Fruit fly (Drosophila melanogaster) whole organism, embryonic: Measurements from ENCODE around the gene Nlg4.

Experiments
- ATbp ChIP-seq: fragments of 200-800 bp; sonication (Bioruptor generic); optimal IDR thresholded peaks from 2 replicates; lab custom pipeline; 2017; ENCODE audit warnings: missing biosample characterization, mild to moderate bottlenecking, missing genetic modification characterization, missing genetic modification reagents
- Antp ChIP-seq: fragments of 200-800 bp; sonication (Bioruptor generic); optimal IDR thresholded peaks from 3 replicates; lab custom pipeline; 2016; ENCODE audit warnings: missing biosample characterization, missing genetic modification characterization
- Asciz ChIP-seq: fragments of 200-800 bp; sonication (Bioruptor generic); optimal IDR thresholded peaks from 2 replicates; lab custom pipeline; 2017; ENCODE audit warnings: missing biosample characterization, mild to moderate bottlenecking, missing genetic modification characterization, missing genetic modification reagents
- B-H1 ChIP-seq: fragments of 200-800 bp; sonication (Bioruptor generic); IDR thresholded peaks from 3 replicates; pipeline ENCODE4 v1.3.6; 2022; ENCODE audit warnings: missing biosample characterization, missing genetic modification characterization
- Bgb ChIP-seq: fragments of 200-800 bp; sonication (Bioruptor generic); IDR thresholded peaks from 2 replicates; pipeline ENCODE4 v1.3.6; 2022; ENCODE audit warnings: missing biosample characterization, missing genetic modification characterization; ENCODE audit not compliant: partially characterized antibody
- CG10209 ChIP-seq: fragments of 200-800 bp; sonication (Bioruptor generic); optimal IDR thresholded peaks from 3 replicates; lab custom pipeline; 2017; ENCODE audit warnings: missing biosample characterization, mild to moderate bottlenecking, missing genetic modification characterization, missing genetic modification reagents
- CG10543 ChIP-seq: fragments of 200-800 bp; sonication (Bioruptor generic); optimal IDR thresholded peaks from 3 replicates; lab custom pipeline; 2017; ENCODE audit warnings: missing biosample characterization, mild to moderate bottlenecking, missing genetic modification characterization, moderate library complexity
- CG11723 ChIP-seq: fragments of 200-800 bp; sonication (Bioruptor generic); optimal IDR thresholded peaks from 2 replicates; lab custom pipeline; 2017; ENCODE audit warnings: missing biosample characterization, mild to moderate bottlenecking, missing genetic modification characterization
- CG13123 ChIP-seq: fragments of 200-800 bp; sonication (Bioruptor generic); optimal IDR thresholded peaks from 2 replicates; lab custom pipeline; 2016; ENCODE audit warnings: missing biosample characterization, missing genetic modification characterization
- CG13287 ChIP-seq: fragments of 200-800 bp; sonication (Bioruptor generic); IDR thresholded peaks from 2 replicates; pipeline ENCODE4 v1.3.6; 2022; ENCODE audit warnings: missing biosample characterization, missing genetic modification characterization; ENCODE audit not compliant: partially characterized antibody
- CG13894 ChIP-seq: fragments of 200-800 bp; sonication (Bioruptor generic); optimal IDR thresholded peaks from 3 replicates; lab custom pipeline; 2018; ENCODE audit warnings: missing biosample characterization, mild to moderate bottlenecking, missing genetic modification characterization, moderate library complexity
- CG1529 ChIP-seq: fragments of 200-800 bp; sonication (Bioruptor generic); optimal IDR thresholded peaks from 3 replicates; lab custom pipeline; 2018; ENCODE audit warnings: missing biosample characterization, missing genetic modification characterization
- CG17359 ChIP-seq: fragments of 200-800 bp; sonication (Bioruptor generic); optimal IDR thresholded peaks from 3 replicates; lab custom pipeline; 2018; ENCODE audit warnings: missing biosample characterization, mild to moderate bottlenecking, missing genetic modification characterization, moderate library complexity
- CG1832 ChIP-seq: fragments of 200-800 bp; sonication (Bioruptor generic); optimal IDR thresholded peaks from 2 replicates; lab custom pipeline; 2017; ENCODE audit warnings: missing biosample characterization, mild to moderate bottlenecking, missing genetic modification characterization, inconsistent platforms
- CG31224 ChIP-seq: fragments of 200-800 bp; sonication (Bioruptor generic); IDR thresholded peaks from 2 replicates; pipeline ENCODE4 v1.3.6; 2022; ENCODE audit warnings: missing biosample characterization, missing genetic modification characterization
- CG3407 ChIP-seq: fragments of 200-800 bp; sonication (Bioruptor generic); optimal IDR thresholded peaks from 2 replicates; lab custom pipeline; 2018; ENCODE audit warnings: missing biosample characterization, mild to moderate bottlenecking, missing genetic modification characterization
- CG9437 ChIP-seq: fragments of 200-800 bp; sonication (Bioruptor generic); optimal IDR thresholded peaks from 2 replicates; lab custom pipeline; 2018; ENCODE audit warnings: missing biosample characterization, mild to moderate bottlenecking, missing genetic modification characterization
- CG9932 ChIP-seq: fragments of 200-800 bp; sonication (Bioruptor generic); IDR thresholded peaks from 2 replicates; pipeline ENCODE4 v1.3.6; 2022; ENCODE audit warnings: missing biosample characterization, missing genetic modification characterization
- CrebB ChIP-seq: fragments of 200-800 bp; sonication (Bioruptor generic); optimal IDR thresholded peaks from 3 replicates; lab custom pipeline; 2018; ENCODE audit warnings: missing biosample characterization, mild to moderate bottlenecking, missing genetic modification characterization
- Dll ChIP-seq: fragments of 200-800 bp; sonication (Bioruptor generic); IDR thresholded peaks from 4 replicates; pipeline ENCODE4 v1.3.6; 2022; ENCODE audit warnings: missing biosample characterization, missing genetic modification characterization; ENCODE audit not compliant: partially characterized antibody
- HmgD ChIP-seq: fragments of 200-800 bp; sonication (Bioruptor generic); optimal IDR thresholded peaks from 3 replicates; lab custom pipeline; 2016; ENCODE audit warnings: missing biosample characterization, missing genetic modification characterization
- Kr ChIP-seq: fragments of 200-800 bp; sonication (Bioruptor generic); optimal IDR thresholded peaks from 2 replicates; lab custom pipeline; 2017; ENCODE audit warnings: missing biosample characterization, mild to moderate bottlenecking, missing genetic modification characterization
- Lhr ChIP-seq: fragments of 200-800 bp; sonication (Bioruptor generic); optimal IDR thresholded peaks from 3 replicates; lab custom pipeline; 2017; ENCODE audit warnings: mild to moderate bottlenecking, missing biosample characterization, missing genetic modification reagents, missing genetic modification characterization
- Med ChIP-seq: fragments of 200-800 bp; sonication (Bioruptor generic); peaks from one replicate; lab custom pipeline; 2016; ENCODE audit warnings: missing biosample characterization, missing genetic modification characterization, mild to moderate bottlenecking, inconsistent platforms, moderate library complexity
- Myb ChIP-seq: fragments of 200-800 bp; sonication (Bioruptor generic); optimal IDR thresholded peaks from 2 replicates; lab custom pipeline; 2016; ENCODE audit warnings: missing biosample characterization, missing genetic modification characterization
- Optix ChIP-seq: fragments of 200-800 bp; sonication (Bioruptor generic); IDR thresholded peaks from 3 replicates; pipeline ENCODE4 v1.3.6; 2022; ENCODE audit warnings: missing biosample characterization, missing genetic modification characterization
- Ravus ChIP-seq: fragments of 200-800 bp; sonication (Bioruptor generic); IDR thresholded peaks from 2 replicates; pipeline ENCODE4 v1.3.6; 2022; ENCODE audit warnings: missing biosample characterization, missing genetic modification characterization
- Sry-β ChIP-seq: fragments of 200-800 bp; sonication (Bioruptor generic); optimal IDR thresholded peaks from 2 replicates; lab custom pipeline; 2018; ENCODE audit warnings: missing biosample characterization, mild to moderate bottlenecking, missing genetic modification characterization, moderate library complexity
- TFAM ChIP-seq: fragments of 200-800 bp; sonication (Bioruptor generic); optimal IDR thresholded peaks from 2 replicates; lab custom pipeline; 2017; ENCODE audit warnings: missing biosample characterization, missing genetic modification characterization, inconsistent platforms
- Vsx1 ChIP-seq: fragments of 200-800 bp; sonication (Bioruptor generic); optimal IDR thresholded peaks from 2 replicates; lab custom pipeline; 2017; ENCODE audit warnings: missing biosample characterization, mild to moderate bottlenecking, missing genetic modification characterization, missing genetic modification reagents
- Xrp1 ChIP-seq: fragments of 200-800 bp; sonication (Bioruptor generic); IDR thresholded peaks from 2 replicates; pipeline ENCODE4 v1.3.6; 2022; ENCODE audit warnings: missing biosample characterization, missing genetic modification characterization
- ac ChIP-seq: fragments of 200-800 bp; sonication (Bioruptor generic); optimal IDR thresholded peaks from 3 replicates; lab custom pipeline; 2017; ENCODE audit warnings: missing biosample characterization, mild to moderate bottlenecking, missing genetic modification characterization
- ato ChIP-seq: fragments of 200-800 bp; sonication (Bioruptor generic); IDR thresholded peaks from 2 replicates; pipeline ENCODE4 v1.3.6; 2022; ENCODE audit warnings: missing biosample characterization, missing genetic modification characterization; ENCODE audit not compliant: partially characterized antibody
- cwo ChIP-seq: fragments of 200-800 bp; sonication (Bioruptor generic); optimal IDR thresholded peaks from 3 replicates; lab custom pipeline; 2017; ENCODE audit warnings: missing biosample characterization, missing genetic modification characterization, mild to moderate bottlenecking, moderate library complexity, missing genetic modification reagents
- danr ChIP-seq: fragments of 200-800 bp; sonication (Bioruptor generic); IDR thresholded peaks from 2 replicates; pipeline ENCODE4 v1.3.6; 2022; ENCODE audit warnings: missing biosample characterization, missing genetic modification characterization
- dm ChIP-seq: fragments of 200-800 bp; sonication (Bioruptor generic); optimal IDR thresholded peaks from 3 replicates; lab custom pipeline; 2016; ENCODE audit warnings: missing biosample characterization, missing genetic modification characterization
- esg ChIP-seq: fragments of 200-800 bp; sonication (Bioruptor generic); conservative IDR thresholded peaks from 2 replicates; pipeline ENCODE4 v1.3.6; 2022; ENCODE audit warnings: missing biosample characterization, missing genetic modification characterization
- gem ChIP-seq: fragments of 200-800 bp; sonication (Bioruptor generic); optimal IDR thresholded peaks from 2 replicates; lab custom pipeline; 2019; ENCODE audit warnings: missing biosample characterization, mild to moderate bottlenecking, missing genetic modification characterization, moderate library complexity
- gfzf ChIP-seq: fragments of 200-800 bp; sonication (Bioruptor generic); optimal IDR thresholded peaks from 2 replicates; lab custom pipeline; 2016; ENCODE audit warnings: missing biosample characterization, mild to moderate bottlenecking, missing genetic modification characterization, moderate library complexity
- ken ChIP-seq: fragments of 200-800 bp; sonication (Bioruptor generic); IDR thresholded peaks from 3 replicates; pipeline ENCODE4 v1.3.6; 2022; ENCODE audit warnings: missing biosample characterization, missing genetic modification characterization
- onecut ChIP-seq: fragments of 200-800 bp; sonication (Bioruptor generic); IDR thresholded peaks from 2 replicates; pipeline ENCODE4 v1.3.6; 2022; ENCODE audit warnings: missing biosample characterization, missing genetic modification characterization
- pros ChIP-seq: fragments of 200-800 bp; sonication (Bioruptor generic); optimal IDR thresholded peaks from 3 replicates; lab custom pipeline; 2019; ENCODE audit warnings: missing biosample characterization, mild to moderate bottlenecking, missing genetic modification characterization, moderate library complexity
- pum ChIP-seq: fragments of 200-800 bp; sonication (Bioruptor generic); optimal IDR thresholded peaks from 2 replicates; lab custom pipeline; 2016; ENCODE audit warnings: missing biosample characterization, missing genetic modification characterization
- ranshi ChIP-seq: fragments of 200-800 bp; sonication (Bioruptor generic); IDR thresholded peaks from 2 replicates; pipeline ENCODE4 v1.3.6; 2022; ENCODE audit warnings: missing biosample characterization, missing genetic modification characterization
- ro ChIP-seq: fragments of 200-800 bp; sonication (Bioruptor generic); IDR thresholded peaks from 2 replicates; pipeline ENCODE4 v1.3.6; 2022; ENCODE audit warnings: missing biosample characterization, missing genetic modification characterization
- sisA ChIP-seq: fragments of 200-800 bp; sonication (Bioruptor generic); IDR thresholded peaks from 2 replicates; pipeline ENCODE4 v1.3.6; 2022; ENCODE audit warnings: missing biosample characterization, missing genetic modification characterization
- slbo ChIP-seq: fragments of 200-800 bp; sonication (Bioruptor generic); IDR thresholded peaks from 2 replicates; pipeline ENCODE4 v1.3.6; 2022; ENCODE audit warnings: missing biosample characterization, missing genetic modification characterization
- ssp ChIP-seq: fragments of 200-800 bp; sonication (Bioruptor generic); IDR thresholded peaks from 2 replicates; pipeline ENCODE4 v1.3.6; 2022; ENCODE audit warnings: missing biosample characterization, missing genetic modification characterization
- stwl ChIP-seq: fragments of 200-800 bp; sonication (Bioruptor generic); optimal IDR thresholded peaks from 3 replicates; lab custom pipeline; 2018; ENCODE audit warnings: missing biosample characterization, mild to moderate bottlenecking, missing genetic modification characterization, moderate library complexity
- twi ChIP-seq: fragments of 200-800 bp; optimal IDR thresholded peaks from 2 replicates; lab custom pipeline; 2019; ENCODE audit warnings: missing biosample characterization, mild to moderate bottlenecking, missing genetic modification characterization, moderate library complexity
- usp ChIP-seq: fragments of >200 bp; optimal IDR thresholded peaks from 2 replicates; lab custom pipeline; 2017; ENCODE audit warnings: missing biosample characterization, missing genetic modification characterization
- wek ChIP-seq: fragments of 200-800 bp; sonication (Bioruptor generic); optimal IDR thresholded peaks from 3 replicates; lab custom pipeline; 2018; ENCODE audit warnings: missing biosample characterization, mild to moderate bottlenecking, missing genetic modification characterization, moderate library complexity

The Nlg4 gene

DNA sequence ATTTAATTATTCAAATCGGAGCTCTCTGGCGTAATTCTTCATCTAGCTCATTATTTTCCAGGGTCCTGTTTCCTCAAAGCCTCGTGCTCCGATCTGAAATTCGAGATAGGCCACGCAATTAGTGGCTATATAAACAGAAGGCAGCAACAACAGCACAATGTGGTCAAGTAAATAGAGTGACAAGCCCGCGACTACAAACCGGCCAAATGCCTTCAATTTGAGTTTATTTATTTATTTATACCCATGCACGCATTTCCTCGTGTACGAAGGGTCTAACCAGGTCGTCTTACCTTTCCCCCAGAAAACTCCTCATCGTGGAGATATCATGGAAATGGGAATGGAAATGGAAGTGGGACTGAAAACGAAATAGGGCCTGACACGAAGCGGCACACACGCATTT lies 72.2 kb downstream of the Nlg4 start (continued):
- TF ChIP-seq CG11723 (GFP tag; lab: Kevin White, UChicago) (no peak), CG1529 (peak; percentile 36), cwo (GFP tag; lab: Kevin White, UChicago) (no peak), sisA (GFP tag; lab: Robert Waterston, UW) (no peak), CG3407 (GFP tag; lab: Kevin White, UChicago) (peak; percentile 12), wek (GFP tag; lab: Kevin White, UChicago) (peak; percentile 45), Ravus (GFP tag; lab: Robert Waterston, UW) (no peak), onecut (GFP tag; lab: Robert Waterston, UW) (no peak), ken (GFP tag; lab: Robert Waterston, UW) (no peak), pum (GFP tag; lab: Kevin White, UChicago) (no peak), gem (tag; lab: Kevin White, UChicago) (no peak), CG13123 (GFP tag; lab: Kevin White, UChicago) (no peak), Asciz (GFP tag; lab: Kevin White, UChicago) (no peak), Antp (GFP tag; lab: Kevin White, UChicago) (no peak), CG13287 (GFP tag; lab: Robert Waterston, UW) (no peak), Bgb (GFP tag; lab: Robert Waterston, UW) (no peak), ranshi (GFP tag; lab: Robert Waterston, UW) (no peak), Optix (no peak), B-H1 (GFP tag; lab: Robert Waterston, UW) (no peak), usp (GFP tag; lab: Kevin White, UChicago) (no peak), Vsx1 (no peak), esg (no peak), HmgD (no peak), ac (GFP tag; lab: Kevin White, UChicago) (peak; percentile 43), TFAM (no peak), pros (GFP tag; lab: Kevin White, UChicago) (no peak), ro (GFP tag; lab: Robert Waterston, UW) (no peak), twi (peak; percentile 8), CG10209 (GFP tag; lab: Kevin White, UChicago) (peak; percentile 4), ato (GFP tag; lab: Robert Waterston, UW) (no peak), danr (GFP tag; lab: Robert Waterston, UW) (no peak), dm (GFP tag; lab: Kevin White, UChicago) (peak; percentile 14), Dll (GFP tag; lab: Robert Waterston, UW) (no peak), Lhr (no peak), stwl (tag; lab: Kevin White, UChicago) (no peak), CG9932 (no peak), CrebB (tag; lab: Kevin White, UChicago) (no peak), CG10543 (no peak), ATbp (GFP tag; lab: Kevin White, UChicago) (peak; percentile 33), CG1832 (GFP tag; lab: Kevin White, UChicago) (no peak), Kr (GFP tag; lab: Kevin White, UChicago) (no peak), slbo (GFP tag; lab: Robert Waterston, UW) (no peak), CG13894 (tag; lab: Kevin White, UChicago) (no peak), Myb (no peak), CG17359 (tag; lab: Kevin White, UChicago) (no peak), ssp (GFP tag; lab: Robert Waterston, UW) (no peak), Med (GFP tag; lab: Kevin White, UChicago) (peak; percentile 45), CG9437 (GFP tag; lab: Kevin White, UChicago) (no peak), Sry-β (GFP tag; lab: Kevin White, UChicago) (no peak), gfzf (GFP tag; lab: Kevin White, UChicago) (no peak), CG31224 (GFP tag; lab: Robert Waterston, UW) (no peak), Xrp1 (GFP tag; lab: Robert Waterston, UW) (peak; percentile 36; the same call in 1 of the 2 replicates)
